Fruit fly (Drosophila melanogaster): ENCODE results near the gene CG13970.

Gene CG13970

dm6 chr2L:20091094-20091679, 12.8 kb downstream of the CG13970 start, which contains the start of the genes CG10747 and Pyroxd1 (continued):
- TF ChIP-seq disco-r (GFP tag; optimal IDR thresholded peaks at IDR 0.05) (peak; percentile 91), CG11723 (GFP tag; optimal IDR thresholded peaks at IDR 0.05) (peak; percentile 94), CG31441 (GFP tag; IDR thresholded peaks at IDR 0.05) (peak; percentile 94), Hr51 (GFP tag; optimal IDR thresholded peaks at IDR 0.05) (peak; percentile 94 to 97), CG11456 (GFP tag; IDR thresholded peaks at IDR 0.05) (peak; percentile 95), CG15514 (GFP tag; optimal IDR thresholded peaks at IDR 0.05) (peak; percentile 89), slp2 (GFP tag; optimal IDR thresholded peaks at IDR 0.05) (peak; percentile 89), CG7745 (tag; optimal IDR thresholded peaks at IDR 0.05) (no peak), H2.0 (GFP tag; IDR thresholded peaks at IDR 0.05) (peak; percentile 91), tap (tag; optimal IDR thresholded peaks at IDR 0.05) (peak; percentile 94), sisA (GFP tag; IDR thresholded peaks at IDR 0.05) (peak; percentile 96), dati (GFP tag; IDR thresholded peaks at IDR 0.05) (peak; percentile 49; the same call in 1 of the 2 replicates), fd102C (GFP tag; optimal IDR thresholded peaks at IDR 0.05) (peak; percentile 40), Dbx (GFP tag; IDR thresholded peaks at IDR 0.05) (peak; percentile 96), CG13424 (tag; optimal IDR thresholded peaks at IDR 0.05) (peak; percentile 98), CG6683 (GFP tag; optimal IDR thresholded peaks at IDR 0.05) (peak; percentile 89), CG16813 (GFP tag; IDR thresholded peaks at IDR 0.05; ENCODE audit: partially characterized antibody) (no peak), CG4328 (GFP tag; optimal IDR thresholded peaks at IDR 0.05) (peak; percentile 92), Abd-B (GFP tag; optimal IDR thresholded peaks at IDR 0.05) (peak; percentile 98), grn (GFP tag; optimal IDR thresholded peaks at IDR 0.05) (peak; percentile 65), Meics (GFP tag; optimal IDR thresholded peaks at IDR 0.05) (peak; percentile 96), yki (optimal IDR thresholded peaks at IDR 0.05) (no peak), CG2202 (tag; optimal IDR thresholded peaks at IDR 0.05) (peak; percentile 81), gfzf (GFP tag; optimal IDR thresholded peaks at IDR 0.05) (peak; percentile 78), scrt (GFP tag; optimal IDR thresholded peaks at IDR 0.05) (peak; percentile 91), HLHmδ (GFP tag; optimal IDR thresholded peaks at IDR 0.05) (no peak), CG42726 (GFP tag; IDR thresholded peaks at IDR 0.05; ENCODE audit: partially characterized antibody) (no peak), bowl (GFP tag; IDR thresholded peaks at IDR 0.05) (peak; percentile 84), CG2116 (GFP tag; optimal IDR thresholded peaks at IDR 0.05) (peak; percentile 84), CG31388 (GFP tag; optimal IDR thresholded peaks at IDR 0.05) (peak; percentile 93), crp (GFP tag; optimal IDR thresholded peaks at IDR 0.05) (peak; percentile 88 to 96), YL-1 (GFP tag; optimal IDR thresholded peaks at IDR 0.05) (peak; percentile 96), bigmax (GFP tag; optimal IDR thresholded peaks at IDR 0.05) (no peak), wdn (GFP tag; IDR thresholded peaks at IDR 0.05) (peak; percentile 89), CG16815 (GFP tag; optimal IDR thresholded peaks at IDR 0.05) (peak; percentile 98), unc-4 (GFP tag; IDR thresholded peaks at IDR 0.05; ENCODE audit: partially characterized antibody) (0 out of 2 replicates have a peak, but pooled peaks have one; percentile 25), CG9727 (GFP tag; optimal IDR thresholded peaks at IDR 0.05) (peak; percentile 97), br (optimal IDR thresholded peaks at IDR 0.05) (no peak), ERR (GFP tag; optimal IDR thresholded peaks at IDR 0.05) (peak; percentile 81), Oli (tag; optimal IDR thresholded peaks at IDR 0.05) (peak; percentile 97), Eip74EF (GFP tag; optimal IDR thresholded peaks at IDR 0.05) (peak in 1 of 2 experiments; percentile 95), lov (optimal IDR thresholded peaks at IDR 0.05) (no peak), lov (GFP tag; IDR thresholded peaks at IDR 0.05) (0 out of 3 replicates have a peak, but pooled peaks have one; percentile 65), ac (GFP tag; optimal IDR thresholded peaks at IDR 0.05) (peak; percentile 90), Asciz (GFP tag; optimal IDR thresholded peaks at IDR 0.05) (peak; percentile 92), lola (GFP tag; optimal IDR thresholded peaks at IDR 0.05) (peak in 1 of 3 experiments; percentile 95), lbe (GFP tag; optimal IDR thresholded peaks at IDR 0.05) (peak; percentile 97), dpn (GFP tag; optimal IDR thresholded peaks at IDR 0.05) (peak; percentile 97 to 98), zfh1 (GFP tag; IDR thresholded peaks at IDR 0.05) (peak; percentile 94)

Measured in whole organism, embryonic.